Fruit fly (Drosophila melanogaster) whole organism, embryonic: ENCODE measurements around the gene scaf6.

Experiments used
- ATbp ChIP-seq: fragments of 200-800 bp; sonication (Bioruptor generic); optimal IDR thresholded peaks from 2 replicates; lab custom pipeline; 2017; ENCODE audit warnings: missing biosample characterization, mild to moderate bottlenecking, missing genetic modification characterization, missing genetic modification reagents
- Asciz ChIP-seq: fragments of 200-800 bp; sonication (Bioruptor generic); optimal IDR thresholded peaks from 2 replicates; lab custom pipeline; 2017; ENCODE audit warnings: missing biosample characterization, mild to moderate bottlenecking, missing genetic modification characterization, missing genetic modification reagents
- CG12236 ChIP-seq: fragments of 200-800 bp; sonication (Bioruptor generic); optimal IDR thresholded peaks from 2 replicates; lab custom pipeline; 2016; ENCODE audit warnings: missing biosample characterization, missing genetic modification characterization
- CG13894 ChIP-seq: fragments of 200-800 bp; sonication (Bioruptor generic); optimal IDR thresholded peaks from 3 replicates; lab custom pipeline; 2018; ENCODE audit warnings: missing biosample characterization, mild to moderate bottlenecking, missing genetic modification characterization, moderate library complexity
- CG15011 ChIP-seq: fragments of 200-800 bp; sonication (Bioruptor generic); optimal IDR thresholded peaks from 3 replicates; lab custom pipeline; 2018; ENCODE audit warnings: missing biosample characterization, mild to moderate bottlenecking, missing genetic modification characterization
- CG1529 ChIP-seq: fragments of 200-800 bp; sonication (Bioruptor generic); optimal IDR thresholded peaks from 3 replicates; lab custom pipeline; 2018; ENCODE audit warnings: missing biosample characterization, missing genetic modification characterization
- CG15601 ChIP-seq: fragments of 200-800 bp; sonication (Bioruptor generic); optimal IDR thresholded peaks from 3 replicates; lab custom pipeline; 2019; ENCODE audit warnings: missing biosample characterization, mild to moderate bottlenecking, missing genetic modification characterization, moderate library complexity
- CG16815 ChIP-seq: fragments of 200-800 bp; sonication (Bioruptor generic); optimal IDR thresholded peaks from 3 replicates; lab custom pipeline; 2017; ENCODE audit warnings: missing biosample characterization, mild to moderate bottlenecking, missing genetic modification characterization
- CG17385 ChIP-seq: fragments of 200-800 bp; sonication (Bioruptor generic); optimal IDR thresholded peaks from 3 replicates; lab custom pipeline; 2018; ENCODE audit warnings: missing biosample characterization, mild to moderate bottlenecking, missing genetic modification characterization
- CG3065 ChIP-seq: fragments of 200-800 bp; sonication (Bioruptor generic); optimal IDR thresholded peaks from 2 replicates; lab custom pipeline; 2016; ENCODE audit warnings: missing biosample characterization, missing genetic modification characterization
- CG32532 ChIP-seq: fragments of 200-800 bp; sonication (Bioruptor generic); IDR thresholded peaks from 2 replicates; pipeline ENCODE4 v1.3.6; 2022; ENCODE audit warnings: missing biosample characterization, missing genetic modification characterization
- CG34224 ChIP-seq: fragments of 200-800 bp; sonication (Bioruptor generic); IDR thresholded peaks from 3 replicates; pipeline ENCODE4 v1.3.6; 2022; ENCODE audit warnings: missing biosample characterization, missing genetic modification characterization; ENCODE audit not compliant: partially characterized antibody
- CG34376 ChIP-seq: fragments of 200-800 bp; sonication (Bioruptor generic); optimal IDR thresholded peaks from 2 replicates; lab custom pipeline; 2018; ENCODE audit warnings: missing biosample characterization, mild to moderate bottlenecking, missing genetic modification characterization
- CG34422 ChIP-seq: fragments of 200-800 bp; sonication (Bioruptor generic); IDR thresholded peaks from 3 replicates; pipeline ENCODE4 v1.3.6; 2022; ENCODE audit warnings: missing biosample characterization, missing genetic modification characterization
- CG42726 ChIP-seq: fragments of 200-800 bp; sonication (Bioruptor generic); IDR thresholded peaks from 2 replicates; pipeline ENCODE4 v1.3.6; 2022; ENCODE audit warnings: missing biosample characterization, missing genetic modification characterization; ENCODE audit not compliant: partially characterized antibody
- CG5953 ChIP-seq: fragments of 200-800 bp; sonication (Bioruptor generic); IDR thresholded peaks from 2 replicates; pipeline ENCODE4 v1.3.6; 2022; ENCODE audit warnings: missing biosample characterization, missing genetic modification characterization
- CG6175 ChIP-seq: fragments of 200-800 bp; sonication (Bioruptor generic); IDR thresholded peaks from 3 replicates; pipeline ENCODE4 v1.3.6; 2022; ENCODE audit warnings: missing biosample characterization, missing genetic modification characterization
- CG6689 ChIP-seq: fragments of 200-800 bp; sonication (Bioruptor generic); IDR thresholded peaks from 2 replicates; pipeline ENCODE4 v1.3.6; 2022; ENCODE audit warnings: missing biosample characterization, missing genetic modification characterization
- CG6791 ChIP-seq: fragments of 200-800 bp; sonication (Bioruptor generic); IDR thresholded peaks from 3 replicates; pipeline ENCODE4 v1.3.6; 2022; ENCODE audit warnings: missing biosample characterization, missing genetic modification characterization; ENCODE audit not compliant: partially characterized antibody
- CG7745 ChIP-seq: fragments of 200-800 bp; sonication (Bioruptor generic); optimal IDR thresholded peaks from 2 replicates; lab custom pipeline; 2018; ENCODE audit warnings: missing biosample characterization, mild to moderate bottlenecking, missing genetic modification characterization, moderate library complexity
- CG9876 ChIP-seq: fragments of 200-800 bp; sonication (Bioruptor generic); optimal IDR thresholded peaks from 2 replicates; lab custom pipeline; 2016; ENCODE audit warnings: missing biosample characterization, missing genetic modification characterization
- Deaf1 ChIP-seq: fragments of 200-800 bp; optimal IDR thresholded peaks from 3 replicates; lab custom pipeline; 2019; ENCODE audit warnings: missing biosample characterization, mild to moderate bottlenecking, missing genetic modification characterization, moderate library complexity
- Dip3 ChIP-seq: fragments of 200-800 bp; sonication (Bioruptor generic); optimal IDR thresholded peaks from 3 replicates; lab custom pipeline; 2016; ENCODE audit warnings: missing biosample characterization, missing genetic modification characterization
- ERR ChIP-seq: fragments of 200-800 bp; sonication (Bioruptor generic); optimal IDR thresholded peaks from 2 replicates; lab custom pipeline; 2016; ENCODE audit warnings: missing biosample characterization, missing genetic modification characterization
- H2.0 ChIP-seq: fragments of 200-800 bp; sonication (Bioruptor generic); IDR thresholded peaks from 2 replicates; pipeline ENCODE4 v1.3.6; 2022; ENCODE audit warnings: missing biosample characterization, missing genetic modification characterization
- Hr51 ChIP-seq, 2 experiments: fragments of 200-800 bp; sonication (Bioruptor generic); optimal IDR thresholded peaks; 2 replicates in 1 of 2; 3 replicates in 1 of 2; lab custom pipeline; 2016 to 2018; ENCODE audit warnings: missing biosample characterization in 2 of 2, missing genetic modification characterization in 2 of 2, mild to moderate bottlenecking in 1 of 2, moderate library complexity in 1 of 2
- Meics ChIP-seq: fragments of 200-800 bp; sonication (Bioruptor generic); optimal IDR thresholded peaks from 2 replicates; lab custom pipeline; 2017; ENCODE audit warnings: missing biosample characterization, mild to moderate bottlenecking, missing genetic modification characterization
- Mes4 ChIP-seq: fragments of 200-800 bp; sonication (Bioruptor generic); optimal IDR thresholded peaks from 2 replicates; lab custom pipeline; 2016; ENCODE audit warnings: missing biosample characterization, missing genetic modification characterization
- Nf-YA ChIP-seq: fragments of 200-800 bp; sonication (Bioruptor generic); IDR thresholded peaks from 2 replicates; pipeline ENCODE4 v1.3.6; 2022; ENCODE audit warnings: missing biosample characterization, missing genetic modification characterization
- ash1 ChIP-seq: fragments of 200-800 bp; sonication (Bioruptor generic); optimal IDR thresholded peaks from 2 replicates; lab custom pipeline; 2018; ENCODE audit warnings: missing biosample characterization, mild to moderate bottlenecking, missing genetic modification characterization
- bowl ChIP-seq: fragments of 200-800 bp; sonication (Bioruptor generic); IDR thresholded peaks from 2 replicates; pipeline ENCODE4 v1.3.6; 2022; ENCODE audit warnings: missing biosample characterization, missing genetic modification characterization
- chif ChIP-seq, 2 experiments: fragments of 200-800 bp; sonication (Bioruptor generic); optimal IDR thresholded peaks; 3 replicates each; lab custom pipeline; 2016; ENCODE audit warnings: missing biosample characterization in 2 of 2, missing genetic modification characterization in 2 of 2
- chm ChIP-seq: fragments of 200-800 bp; sonication (Bioruptor generic); IDR thresholded peaks from 2 replicates; pipeline ENCODE4 v1.3.6; 2022; ENCODE audit warnings: missing biosample characterization, missing genetic modification characterization
- dimm ChIP-seq: fragments of 200-800 bp; sonication (Bioruptor generic); IDR thresholded peaks from 2 replicates; pipeline ENCODE4 v1.3.6; 2022; ENCODE audit warnings: missing biosample characterization, missing genetic modification characterization
- en ChIP-seq: fragments of 200-800 bp; sonication (Bioruptor generic); optimal IDR thresholded peaks from 2 replicates; lab custom pipeline; 2016; ENCODE audit warnings: missing biosample characterization, missing genetic modification characterization
- eyg ChIP-seq: fragments of 200-800 bp; sonication (Bioruptor generic); optimal IDR thresholded peaks from 3 replicates; lab custom pipeline; 2016; ENCODE audit warnings: missing biosample characterization, missing genetic modification characterization
- fu2 ChIP-seq: fragments of 200-800 bp; sonication (Bioruptor generic); optimal IDR thresholded peaks from 2 replicates; lab custom pipeline; 2016; ENCODE audit warnings: missing biosample characterization, missing genetic modification characterization
- gcm2 ChIP-seq: fragments of 200-800 bp; sonication (Bioruptor generic); optimal IDR thresholded peaks from 2 replicates; lab custom pipeline; 2016; ENCODE audit warnings: missing biosample characterization, missing genetic modification characterization
- hb ChIP-seq: fragments of 200-800 bp; sonication (Bioruptor generic); IDR thresholded peaks from 3 replicates; pipeline ENCODE4 v1.3.6; 2022; ENCODE audit warnings: missing biosample characterization, missing genetic modification characterization; ENCODE audit not compliant: partially characterized antibody
- kah ChIP-seq: fragments of 200-800 bp; sonication (Bioruptor generic); optimal IDR thresholded peaks from 2 replicates; lab custom pipeline; 2018; ENCODE audit warnings: missing biosample characterization, mild to moderate bottlenecking, missing genetic modification characterization
- ken ChIP-seq: fragments of 200-800 bp; sonication (Bioruptor generic); IDR thresholded peaks from 3 replicates; pipeline ENCODE4 v1.3.6; 2022; ENCODE audit warnings: missing biosample characterization, missing genetic modification characterization
- kni ChIP-seq: fragments of 200-800 bp; sonication (Bioruptor generic); optimal IDR thresholded peaks from 3 replicates; lab custom pipeline; 2017; ENCODE audit warnings: mild to moderate bottlenecking, missing biosample characterization, missing genetic modification reagents, missing genetic modification characterization
- odd ChIP-seq: fragments of 200-800 bp; sonication (Bioruptor generic); optimal IDR thresholded peaks from 2 replicates; lab custom pipeline; 2017; ENCODE audit warnings: missing biosample characterization, mild to moderate bottlenecking, missing genetic modification characterization
- pb ChIP-seq: fragments of 200-800 bp; sonication (Bioruptor generic); optimal IDR thresholded peaks from 3 replicates; lab custom pipeline; 2016; ENCODE audit warnings: missing biosample characterization, missing genetic modification characterization
- pita ChIP-seq: fragments of 200-800 bp; sonication (Bioruptor generic); optimal IDR thresholded peaks from 2 replicates; lab custom pipeline; 2017; ENCODE audit warnings: missing biosample characterization, mild to moderate bottlenecking, missing genetic modification characterization
- tio ChIP-seq: fragments of 200-800 bp; sonication (Bioruptor generic); optimal IDR thresholded peaks from 2 replicates; lab custom pipeline; 2017; ENCODE audit warnings: missing biosample characterization, missing genetic modification characterization, inconsistent platforms
- vfl ChIP-seq: fragments of 200-800 bp; sonication (Bioruptor generic); optimal IDR thresholded peaks from 2 replicates; lab custom pipeline; 2016; ENCODE audit warnings: missing biosample characterization, missing genetic modification characterization
- wdn ChIP-seq: fragments of 200-800 bp; sonication (Bioruptor generic); IDR thresholded peaks from 2 replicates; pipeline ENCODE4 v1.3.6; 2022; ENCODE audit warnings: missing biosample characterization, missing genetic modification characterization

The scaf6 gene

DNA sequence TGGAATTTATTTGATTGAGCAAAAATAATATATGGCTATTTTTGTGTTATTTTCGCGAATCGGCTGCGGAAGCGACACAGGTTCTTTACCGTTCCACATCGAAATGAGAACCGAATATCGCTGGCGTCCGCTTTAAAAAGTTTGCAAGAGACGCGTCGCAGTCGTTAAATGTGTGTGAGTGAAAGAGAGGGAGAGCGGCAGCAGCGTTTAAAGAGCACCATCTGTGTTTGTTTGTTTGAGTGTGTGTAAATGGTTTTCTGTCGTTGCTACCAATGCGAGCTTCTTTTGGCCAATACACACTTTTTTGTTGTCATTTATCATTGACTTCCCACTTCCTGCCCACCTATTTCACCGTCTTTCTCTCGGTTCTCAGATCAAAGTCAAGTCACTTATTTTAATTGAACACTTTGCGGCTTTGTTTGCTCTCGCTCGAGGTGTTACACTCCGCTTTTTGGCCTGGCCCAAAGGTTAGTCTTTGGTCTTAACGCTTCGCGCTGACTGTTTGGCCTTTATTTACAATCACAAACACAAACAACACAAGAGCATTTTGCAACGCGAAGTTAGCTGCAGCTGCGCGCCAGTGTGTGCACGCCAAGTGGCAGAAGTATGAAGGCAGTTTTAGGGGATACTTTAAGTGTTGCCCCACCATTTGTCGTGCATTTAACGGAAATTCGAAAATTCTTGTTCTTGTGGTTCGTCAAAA lies 30.2 kb downstream of the scaf6 start, which contains the start of gene CG3764 (continued):
- TF ChIP-seq CG3065 (GFP tag; lab: Kevin White, UChicago) = peak; percentile 38
- TF ChIP-seq kah (GFP tag; lab: Kevin White, UChicago) = peak; percentile 79
- peak; percentile 39; the same call in 1 of the 2 replicates for TF ChIP-seq CG5953
- TF ChIP-seq Meics (GFP tag; lab: Kevin White, UChicago) = peak; percentile 77
- TF ChIP-seq ERR = peak; percentile 74
- peak; percentile 89 for TF ChIP-seq CG15601
- TF ChIP-seq CG9876 (GFP tag; lab: Kevin White, UChicago) = peak; percentile 67
- peak; percentile 55 for TF ChIP-seq Deaf1 (tag; lab: Kevin White, UChicago)
- TF ChIP-seq fu2 (GFP tag; lab: Kevin White, UChicago) = peak; percentile 25
- TF ChIP-seq Nf-YA = 0 out of 2 replicates have a peak, but pooled peaks have one; percentile 37
- peak; percentile 89 for TF ChIP-seq odd (GFP tag; lab: Kevin White, UChicago)
- no peak for TF ChIP-seq dimm
- peak; percentile 76 for TF ChIP-seq CG13894 (tag; lab: Kevin White, UChicago)
- no peak for TF ChIP-seq hb (GFP tag; lab: Robert Waterston, UW)
- TF ChIP-seq ash1 = peak; percentile 89
- peak; percentile 24 for TF ChIP-seq CG7745 (tag; lab: Kevin White, UChicago)
- peak; percentile 50 for TF ChIP-seq CG32532 (GFP tag; lab: Robert Waterston, UW)
- peak; percentile 57 for TF ChIP-seq tio (GFP tag; lab: Kevin White, UChicago)
- TF ChIP-seq eyg = peak; percentile 80
- peak; percentile 43; the same call in 1 of the 2 replicates for TF ChIP-seq H2.0 (GFP tag; lab: Robert Waterston, UW)
- TF ChIP-seq CG42726 (GFP tag; lab: Robert Waterston, UW) = 0 out of 2 replicates have a peak, but pooled peaks have one; percentile 11
- peak; percentile 82; the same call in 2 of the 3 replicates for TF ChIP-seq ken (GFP tag; lab: Robert Waterston, UW)
- no peak for TF ChIP-seq CG34224 (GFP tag; lab: Robert Waterston, UW)
- peak; percentile 6; the same call in 1 of the 2 replicates for TF ChIP-seq bowl (GFP tag; lab: Robert Waterston, UW)
- peak; percentile 83 for TF ChIP-seq Mes4 (GFP tag; lab: Kevin White, UChicago)
- TF ChIP-seq wdn (GFP tag; lab: Robert Waterston, UW) = peak; percentile 34; the same call in 1 of the 2 replicates
- TF ChIP-seq gcm2 (GFP tag; lab: Kevin White, UChicago) = peak; percentile 36
- peak; percentile 91 for TF ChIP-seq Asciz
- peak; percentile 47; the same call in 1 of the 3 replicates for TF ChIP-seq CG6791 (GFP tag; lab: Robert Waterston, UW)
- TF ChIP-seq Dip3 = peak; percentile 62
- peak; percentile 80 for TF ChIP-seq CG17385
- peak; percentile 68 for TF ChIP-seq CG12236 (GFP tag; lab: Kevin White, UChicago)
- 0 out of 3 replicates have a peak, but pooled peaks have one; percentile 15 for TF ChIP-seq CG6175 (GFP tag; lab: Robert Waterston, UW)
- peak; percentile 40 for TF ChIP-seq vfl
- peak; percentile 96 for TF ChIP-seq kni (GFP tag; lab: Kevin White, UChicago)
- peak; percentile 77 for TF ChIP-seq CG15011
- TF ChIP-seq CG16815 (GFP tag; lab: Kevin White, UChicago) = no peak
- peak; percentile 83 for TF ChIP-seq CG34422 (GFP tag; lab: Robert Waterston, UW)
- TF ChIP-seq pita (GFP tag; lab: Kevin White, UChicago) = no peak
- TF ChIP-seq pb (GFP tag; lab: Kevin White, UChicago) = peak; percentile 84
- peak; percentile 77 for TF ChIP-seq CG1529 (GFP tag; lab: Kevin White, UChicago)
- TF ChIP-seq CG34376 (GFP tag; lab: Kevin White, UChicago) = peak; percentile 95
- peak; percentile 55 to 75 for TF ChIP-seq Hr51 (GFP tag; optimal IDR thresholded peaks at IDR 0.05; lab: Kevin White, UChicago)
- TF ChIP-seq CG6689 (GFP tag; lab: Robert Waterston, UW) = peak; percentile 54; the same call in 1 of the 2 replicates
- peak; percentile 65 for TF ChIP-seq en (GFP tag; lab: Kevin White, UChicago)
- TF ChIP-seq chif (GFP tag; optimal IDR thresholded peaks at IDR 0.05; lab: Kevin White, UChicago) = peak; percentile 42 to 59
- TF ChIP-seq chm (GFP tag; lab: Robert Waterston, UW) = peak; percentile 88
- TF ChIP-seq ATbp (GFP tag; lab: Kevin White, UChicago) = peak; percentile 91
